Worm (Caenorhabditis elegans) whole organism, young adult: ENCODE results near the gene T23G5.3.

ENCODE experiments used
- F49E8.2 ChIP-seq: sonication (generic microtip); optimal IDR thresholded peaks from 3 replicates; lab custom pipeline; 2017; ENCODE audit warnings: missing genetic modification characterization, mild to moderate bottlenecking, missing compliant biosample characterization, antibody characterized with exemption, moderate library complexity; ENCODE audit not compliant: insufficient read depth
- Y95B8A.8 ChIP-seq: fragments of 200-800 bp; sonication (Bioruptor generic); IDR thresholded peaks from 2 replicates; pipeline ENCODE4 v1.3.6; 2022; ENCODE audit warnings: missing genetic modification reagents, missing genetic modification characterization, missing compliant biosample characterization
- ama-1 ChIP-seq, 3 experiments: fragments of 150-350 bp in 1 of 3; sonication (generic microtip) in 2 of 3; optimal IDR thresholded peaks; 2 replicates each; lab custom pipeline; 2014 to 2018; ENCODE audit warnings: missing biosample characterization in 2 of 3, missing genetic modification characterization in 2 of 3, missing genetic modification reagents in 2 of 3
- attf-3 ChIP-seq: fragments of 200-800 bp; sonication (Bioruptor generic); conservative IDR thresholded peaks from 2 replicates; pipeline ENCODE4 v1.3.6; 2022; ENCODE audit warnings: missing genetic modification reagents, missing genetic modification characterization, missing compliant biosample characterization
- egl-44 ChIP-seq: fragments of 200-800 bp; sonication (Bioruptor generic); IDR thresholded peaks from 2 replicates; pipeline ENCODE4 v1.3.6; 2022; ENCODE audit warnings: missing genetic modification reagents, missing genetic modification characterization, missing compliant biosample characterization
- hmg-20 ChIP-seq: fragments of 200-800 bp; sonication (Bioruptor generic); IDR thresholded peaks from 2 replicates; pipeline ENCODE4 v1.3.6; 2022; ENCODE audit warnings: missing genetic modification reagents, missing genetic modification characterization, missing compliant biosample characterization
- lin-35 ChIP-seq, 3 experiments: fragments of 150-350 bp in 2 of 3; sonication (generic microtip) in 1 of 3; optimal IDR thresholded peaks; 2 replicates each; lab custom pipeline; 2014 to 2018; ENCODE audit warnings: missing biosample characterization in 3 of 3, missing genetic modification characterization in 3 of 3, missing genetic modification reagents in 3 of 3
- madf-6 ChIP-seq: fragments of 200-800 bp; sonication (Bioruptor generic); IDR thresholded peaks from 2 replicates; pipeline ENCODE4 v1.3.6; 2022; ENCODE audit warnings: missing genetic modification reagents, missing genetic modification characterization, missing compliant biosample characterization
- ztf-18 ChIP-seq: sonication (generic microtip); optimal IDR thresholded peaks from 2 replicates; lab custom pipeline; 2016; ENCODE audit warnings: missing genotype, mild to moderate bottlenecking, missing genetic modification characterization, missing compliant biosample characterization

ce11 chrIII:9270183-9270582 lies 39.1 kb upstream of the T23G5.3 start:
- TF ChIP-seq madf-6 (GFP tag; lab: Robert Waterston, UW), result no peak
- no peak for TF ChIP-seq lin-35 (GFP tag; optimal IDR thresholded peaks at IDR 0.05; lab: Kevin White, UChicago)
- TF ChIP-seq ama-1 (optimal IDR thresholded peaks at IDR 0.05; lab: Kevin White, UChicago), result no peak
- TF ChIP-seq ama-1 (GFP tag; optimal IDR thresholded peaks at IDR 0.05; lab: Kevin White, UChicago), result no peak
- TF ChIP-seq ztf-18 (tag; lab: Kevin White, UChicago), result no peak
- no peak for TF ChIP-seq egl-44 (GFP tag; lab: Robert Waterston, UW)
- TF ChIP-seq hmg-20 (GFP tag; lab: Robert Waterston, UW), result no peak
- no peak for TF ChIP-seq attf-3 (GFP tag; lab: Robert Waterston, UW)
- no peak for TF ChIP-seq F49E8.2
- TF ChIP-seq Y95B8A.8, result no peak
